Fruit fly (Drosophila melanogaster): Measurements from ENCODE around the gene PMP34.

DNA sequence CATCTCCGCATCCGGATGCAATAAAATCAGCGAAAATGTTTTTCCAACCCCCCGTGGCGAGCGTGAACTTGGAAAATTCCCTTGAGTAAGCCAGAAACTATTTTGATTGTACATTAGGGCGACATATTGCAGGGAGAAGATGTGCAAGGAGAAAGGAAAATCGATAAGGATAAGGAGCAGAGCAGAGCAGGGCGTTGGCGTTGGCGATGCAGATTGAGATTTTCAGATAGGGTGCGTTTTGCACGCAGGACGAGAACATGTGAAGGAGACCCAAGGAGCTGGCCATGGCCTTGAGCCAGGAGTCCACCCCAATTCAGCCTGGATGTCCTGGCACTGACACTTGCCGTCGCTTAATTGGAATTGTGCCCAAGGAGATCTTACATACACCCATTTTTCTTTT, 38.4 kb downstream of the PMP34 start:
- TF ChIP-seq CG8478 (optimal IDR thresholded peaks at IDR 0.05) (no peak), CTCF (optimal IDR thresholded peaks at IDR 0.05) (no peak)
